Fruit fly (Drosophila melanogaster) Kc167 (cell line): ENCODE data around the gene Oatp33Eb.

Experiments used
- Myc ChIP-seq: fragments of >200 bp; optimal IDR thresholded peaks from 2 replicates; lab custom pipeline; 2017; ENCODE audit warnings: missing external identifiers
- Sin3A ChIP-seq: fragments of >200 bp; optimal IDR thresholded peaks from 2 replicates; lab custom pipeline; 2018; ENCODE audit warnings: missing external identifiers
- h ChIP-seq: fragments of >200 bp; optimal IDR thresholded peaks from 3 replicates; lab custom pipeline; 2018; ENCODE audit warnings: missing external identifiers
- insv ChIP-seq: fragments of >200 bp; optimal IDR thresholded peaks from 3 replicates; lab custom pipeline; 2018; ENCODE audit warnings: missing external identifiers
- psq ChIP-seq: fragments of >200 bp; optimal IDR thresholded peaks from 2 replicates; lab custom pipeline; 2017; ENCODE audit warnings: missing external identifiers
- ttk ChIP-seq: sonication (Bioruptor generic); optimal IDR thresholded peaks from 2 replicates; lab custom pipeline; 2017; ENCODE audit warnings: missing external identifiers

Gene Oatp33Eb

DNA sequence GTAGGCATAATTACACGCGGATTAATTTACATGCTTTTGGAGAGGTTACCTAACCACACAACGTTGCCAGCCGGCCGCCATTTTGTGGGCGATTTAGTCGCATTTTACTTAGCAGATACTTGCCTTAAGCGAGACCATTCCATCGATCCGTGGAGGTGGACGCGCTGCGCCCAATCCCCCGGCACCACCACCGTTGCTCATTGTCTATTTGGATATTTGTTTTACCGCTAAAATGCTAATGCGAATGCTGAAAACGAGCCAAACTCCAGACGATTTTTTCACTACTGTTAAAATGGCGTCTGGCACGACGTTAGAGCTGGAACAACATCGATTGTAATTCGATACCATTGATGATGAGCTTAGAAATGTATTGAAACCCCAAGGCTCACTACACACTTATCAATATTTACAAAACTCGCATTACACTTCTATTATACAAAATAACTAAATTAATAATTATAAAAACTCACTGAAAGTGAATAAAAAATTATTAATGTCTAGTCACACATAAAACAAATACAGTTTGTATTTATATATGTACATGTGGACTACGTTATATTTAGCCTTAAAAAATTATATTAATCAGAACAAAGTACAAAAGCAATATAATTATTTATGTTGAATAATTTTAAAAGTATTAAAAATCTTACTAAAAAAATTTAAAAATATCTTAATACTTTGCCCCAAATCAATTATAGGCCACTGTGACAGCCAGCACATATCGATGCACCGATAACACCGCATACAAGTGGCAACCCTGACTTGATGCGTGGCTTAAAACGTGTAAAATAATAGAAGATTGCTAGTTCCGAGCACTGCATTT lies 14.4 kb upstream of the Oatp33Eb start, which contains the start of gene eRF3:
Gene eRF3, plus strand, starts transcription at position 741 of the 823 bp plus-strand sequence.
- TF ChIP-seq ttk (lab: Kevin White, UChicago) (no peak), h (lab: Kevin White, UChicago) (no peak), psq (no peak), Myc (lab: Kevin White, UChicago) (no peak), Sin3A (lab: Kevin White, UChicago) (no peak), insv (lab: Kevin White, UChicago) (no peak)

DNA sequence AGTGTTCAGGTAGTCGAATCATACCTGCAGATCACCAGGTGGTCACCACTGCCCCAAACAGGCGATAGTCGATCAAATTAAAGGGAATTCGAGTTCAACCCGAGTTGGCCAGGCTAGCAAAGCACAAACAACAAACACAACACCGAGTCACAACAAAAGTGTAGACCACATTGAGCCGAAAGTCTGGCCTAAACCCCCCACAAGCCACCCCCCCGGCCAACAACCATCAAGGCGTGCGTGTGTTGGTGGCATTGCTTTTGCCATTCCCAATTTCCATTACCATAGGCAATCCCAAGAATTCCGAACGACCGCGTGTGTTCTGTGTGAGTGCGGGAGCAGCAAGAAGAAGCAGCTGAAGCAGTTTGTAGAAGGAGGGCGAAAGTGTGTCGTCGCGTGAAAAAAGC lies 13.7 kb upstream of the Oatp33Eb start, which contains the start of gene SC35:
Gene SC35, minus strand, starts transcription at position 131 of the 404 bp plus-strand sequence.
- TF ChIP-seq h (lab: Kevin White, UChicago) = no peak
- TF ChIP-seq Myc (lab: Kevin White, UChicago) = no peak
- no peak for TF ChIP-seq psq
- TF ChIP-seq Sin3A (lab: Kevin White, UChicago) = no peak
- TF ChIP-seq insv (lab: Kevin White, UChicago) = no peak
- no peak for TF ChIP-seq ttk (lab: Kevin White, UChicago)

DNA sequence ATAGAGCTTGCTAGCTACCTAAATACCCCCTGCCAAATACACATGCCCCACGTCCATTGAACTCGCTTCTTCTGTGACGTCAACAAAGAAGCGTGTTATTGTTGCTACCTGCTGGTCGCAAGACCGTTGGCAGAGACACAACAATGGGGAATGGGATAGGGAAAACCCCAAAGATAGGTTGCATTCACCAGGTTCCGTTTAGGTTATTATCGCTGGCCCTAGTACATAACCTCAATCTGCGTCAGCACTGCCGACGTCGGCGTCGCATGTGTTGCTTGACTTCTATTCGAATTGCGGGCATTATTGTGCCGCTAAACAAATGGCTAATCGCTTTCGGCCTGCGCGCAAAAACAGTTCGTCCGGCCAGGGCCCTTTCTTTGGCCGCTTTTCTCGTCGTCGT lies 12.9 kb upstream of the Oatp33Eb start:
- TF ChIP-seq ttk (lab: Kevin White, UChicago) (no peak), Sin3A (lab: Kevin White, UChicago) (no peak), h (lab: Kevin White, UChicago) (no peak), Myc (lab: Kevin White, UChicago) (no peak), psq (no peak), insv (lab: Kevin White, UChicago) (no peak)

DNA sequence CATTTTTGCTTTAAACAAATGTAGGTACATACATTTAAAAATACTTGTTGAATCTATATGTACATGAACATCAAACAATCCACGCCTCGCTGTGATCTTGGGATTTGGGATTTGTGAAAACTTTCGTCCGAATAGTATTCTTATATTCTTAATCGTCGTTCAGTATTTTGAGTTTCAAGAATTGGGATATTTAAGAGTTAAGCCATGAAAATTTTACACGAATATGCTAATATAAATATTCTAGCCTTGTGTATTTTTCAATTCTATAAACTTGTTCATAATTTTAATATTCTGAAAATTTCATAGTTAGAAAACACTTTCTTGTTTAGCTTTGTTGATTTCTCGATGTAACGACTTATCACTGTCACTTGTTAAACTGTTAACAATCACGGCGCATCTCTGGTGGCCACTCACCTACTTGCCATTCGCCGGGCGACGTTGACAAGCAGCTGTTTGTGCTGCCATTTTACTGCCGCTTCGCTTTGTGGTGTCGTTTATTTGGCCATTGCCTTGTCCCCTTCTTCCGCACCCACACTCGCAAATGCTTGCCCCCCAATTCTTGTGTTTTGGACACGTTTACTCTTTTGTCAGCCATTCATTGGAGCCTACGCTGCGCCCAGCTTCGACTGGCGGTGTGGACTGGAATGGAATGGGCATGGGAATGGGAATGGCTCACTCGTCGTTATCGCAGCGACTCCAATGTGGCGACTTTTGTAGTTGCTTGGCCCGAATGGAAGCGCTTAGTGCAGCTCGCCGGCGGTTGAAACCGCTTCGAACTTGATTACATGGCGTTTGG lies 12.1 kb upstream of the Oatp33Eb start:
- TF ChIP-seq Myc (lab: Kevin White, UChicago) = no peak
- TF ChIP-seq insv (lab: Kevin White, UChicago) = no peak
- TF ChIP-seq ttk (lab: Kevin White, UChicago) = no peak
- no peak for TF ChIP-seq Sin3A (lab: Kevin White, UChicago)

DNA sequence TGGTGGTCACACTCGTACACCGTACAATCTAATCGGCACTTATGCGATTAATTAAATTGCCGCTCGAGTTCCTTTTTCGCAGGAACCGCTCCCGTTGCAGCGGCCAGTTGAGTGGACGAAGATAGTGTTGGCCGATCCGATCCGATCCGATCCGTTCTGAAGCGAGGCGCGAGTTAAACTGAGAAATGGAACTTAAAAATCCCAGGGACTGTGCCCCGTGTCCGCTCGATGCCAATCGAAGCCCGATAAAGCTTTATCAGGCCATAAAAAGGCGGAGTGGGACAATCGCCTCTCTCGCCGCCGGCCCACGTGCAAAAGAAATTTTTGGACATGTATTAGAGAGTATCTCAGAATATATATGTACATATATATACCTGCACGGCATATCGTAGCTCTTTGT lies 2.5 kb upstream of the Oatp33Eb start, which contains the start of gene Oatp33Ea:
Gene Oatp33Ea, minus strand, starts transcription at position 182 of the 400 bp plus-strand sequence.
- TF ChIP-seq ttk (lab: Kevin White, UChicago) (no peak), insv (lab: Kevin White, UChicago) (no peak), Myc (lab: Kevin White, UChicago) (no peak), h (lab: Kevin White, UChicago) (no peak)

DNA sequence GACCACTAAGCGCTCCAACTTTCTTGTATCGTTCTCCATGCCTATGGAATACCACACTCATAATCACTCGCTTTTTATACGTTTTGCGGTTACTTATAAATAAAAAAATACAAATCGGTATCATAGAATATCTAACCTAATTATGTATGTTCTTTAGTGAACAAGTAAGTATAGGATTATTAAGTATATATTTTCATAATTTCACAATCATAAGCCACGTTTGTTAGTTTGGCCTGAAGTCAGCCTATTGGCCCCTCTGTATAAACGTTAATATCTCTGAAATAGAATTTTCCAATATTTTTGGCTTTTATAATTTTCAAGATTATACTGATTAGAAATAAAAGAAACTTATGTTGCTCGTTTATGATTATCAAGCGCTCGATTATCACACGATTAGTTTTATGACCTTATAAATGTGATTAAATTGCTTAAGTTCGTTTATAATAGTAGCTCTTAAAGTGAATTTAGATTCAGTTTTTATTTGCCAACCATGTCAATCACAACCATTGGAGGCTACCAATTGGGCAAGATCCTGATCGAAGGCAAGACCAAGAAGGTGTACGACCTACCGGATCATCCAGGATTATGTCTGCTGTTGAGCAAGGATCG lies 5.0 kb downstream of the Oatp33Eb start, which contains the start of gene CG5418:
Gene CG5418, minus strand, starts transcription at position 51 of the 609 bp plus-strand sequence.
- TF ChIP-seq insv (lab: Kevin White, UChicago) = no peak

DNA sequence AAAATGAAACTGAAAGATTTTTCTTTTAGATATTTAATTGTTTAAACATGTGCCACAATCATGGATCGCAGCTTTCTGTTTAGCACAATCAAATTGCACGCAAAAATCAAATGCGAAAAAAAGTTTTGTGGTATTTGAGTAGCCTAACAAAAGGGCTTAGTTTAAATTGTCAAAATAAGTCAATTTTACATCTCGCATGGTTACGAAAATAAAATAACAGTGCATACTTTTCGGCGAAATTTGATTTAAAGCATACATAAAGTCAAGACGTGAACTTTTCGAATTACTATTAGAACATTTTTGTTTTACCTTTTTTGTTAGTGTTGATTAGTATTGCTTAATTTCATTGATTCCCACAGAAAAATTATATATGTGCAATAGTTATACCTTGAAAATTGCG lies 6.8 kb downstream of the Oatp33Eb start:
- TF ChIP-seq ttk (lab: Kevin White, UChicago) = no peak
- no peak for TF ChIP-seq h (lab: Kevin White, UChicago)
- TF ChIP-seq Sin3A (lab: Kevin White, UChicago) = no peak
- TF ChIP-seq Myc (lab: Kevin White, UChicago) = no peak
- TF ChIP-seq psq = no peak
- TF ChIP-seq insv (lab: Kevin White, UChicago) = no peak

DNA sequence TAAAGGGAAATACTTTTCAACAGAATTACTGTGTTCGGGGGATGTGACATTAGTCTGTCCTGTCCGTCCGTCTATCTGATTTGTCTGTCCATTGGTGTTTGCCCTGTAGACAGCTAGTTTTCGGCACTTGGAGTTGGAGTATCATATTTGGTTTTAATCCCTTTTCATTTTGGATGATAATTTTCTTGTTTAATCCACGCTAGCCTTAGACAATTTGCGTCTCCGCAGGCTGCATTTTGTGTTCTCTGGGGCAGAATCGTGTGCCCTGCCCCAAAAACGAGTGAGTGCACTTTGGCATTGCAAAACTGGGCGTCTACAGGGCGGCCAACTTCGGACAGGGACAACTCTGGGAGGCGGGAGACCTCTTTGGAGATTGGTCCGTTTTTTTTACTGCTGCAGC lies 7.5 kb downstream of the Oatp33Eb start:
- TF ChIP-seq Myc (lab: Kevin White, UChicago) (no peak), Sin3A (lab: Kevin White, UChicago) (no peak), insv (lab: Kevin White, UChicago) (no peak), h (lab: Kevin White, UChicago) (no peak), ttk (lab: Kevin White, UChicago) (no peak), psq (no peak)

DNA sequence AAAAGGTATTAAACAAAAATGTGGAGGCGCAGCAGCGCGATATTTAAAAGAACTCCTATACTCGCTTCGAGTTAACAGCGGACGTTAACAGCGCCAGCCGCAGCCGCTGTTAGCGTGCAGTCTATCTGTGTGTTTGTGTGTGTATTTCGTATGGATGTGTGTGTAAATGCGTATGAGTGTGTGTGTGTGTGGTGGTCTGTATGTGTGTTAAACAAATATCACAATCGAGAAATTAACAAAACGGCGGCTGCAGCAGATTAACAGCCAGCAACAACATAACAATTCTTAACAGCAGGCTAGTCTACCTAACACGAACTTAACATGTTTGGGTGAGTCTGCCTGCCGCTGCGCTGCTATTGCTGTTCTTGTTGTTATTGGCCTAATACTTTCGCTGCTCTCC lies 8.9 kb downstream of the Oatp33Eb start:
- TF ChIP-seq Sin3A (lab: Kevin White, UChicago) = no peak
- TF ChIP-seq Myc (lab: Kevin White, UChicago) = no peak
- no peak for TF ChIP-seq psq
- no peak for TF ChIP-seq h (lab: Kevin White, UChicago)
- TF ChIP-seq ttk (lab: Kevin White, UChicago) = no peak
- no peak for TF ChIP-seq insv (lab: Kevin White, UChicago)

DNA sequence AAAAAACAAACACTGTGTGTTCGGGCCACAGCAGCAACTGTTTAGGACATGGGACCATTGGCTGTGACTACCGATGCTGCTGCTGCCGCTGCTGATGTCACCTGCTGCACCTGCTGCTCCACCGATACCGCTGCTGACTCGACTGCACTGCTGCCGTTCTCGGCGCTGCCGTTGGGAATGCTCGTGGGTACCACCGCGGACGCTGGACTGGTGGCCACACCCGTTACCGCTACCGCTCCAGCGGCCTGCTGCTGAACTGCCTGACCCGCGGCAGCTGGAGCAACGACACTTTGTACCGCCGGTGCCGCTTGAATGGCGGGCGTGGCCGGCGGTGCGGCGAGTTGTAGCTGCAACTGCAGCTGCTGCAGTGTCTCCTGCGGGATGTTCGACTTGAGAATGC lies 9.4 kb downstream of the Oatp33Eb start:
- TF ChIP-seq psq (no peak), h (lab: Kevin White, UChicago) (no peak), insv (lab: Kevin White, UChicago) (no peak), ttk (lab: Kevin White, UChicago) (no peak), Myc (lab: Kevin White, UChicago) (no peak), Sin3A (lab: Kevin White, UChicago) (no peak)

DNA sequence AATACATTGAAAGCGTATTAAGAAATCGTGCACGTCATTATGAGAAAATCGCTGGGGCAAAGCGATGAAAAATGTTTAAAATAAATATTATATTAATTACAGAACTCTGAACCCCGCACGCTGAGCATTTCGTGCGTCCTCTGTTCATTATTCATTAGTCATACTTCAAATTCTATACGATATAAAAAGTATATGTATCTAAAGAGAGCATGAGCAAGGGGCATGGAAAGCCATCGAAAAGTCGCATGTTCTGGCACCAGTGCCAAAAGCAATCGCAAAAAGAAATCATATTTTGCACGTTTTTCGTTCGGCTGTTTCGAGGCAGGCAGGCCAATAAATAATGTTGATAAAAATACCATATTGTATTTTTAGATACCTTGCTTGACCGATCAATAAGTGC lies 10.9 kb downstream of the Oatp33Eb start:
- TF ChIP-seq h (lab: Kevin White, UChicago) (no peak), Sin3A (lab: Kevin White, UChicago) (no peak), insv (lab: Kevin White, UChicago) (no peak), psq (no peak), ttk (lab: Kevin White, UChicago) (no peak)
